Worm (Caenorhabditis elegans): ENCODE data around the gene tbc-13.
A peak's percentile ranks its signal among the peaks of the same experiment; 100 is the strongest.

Gene tbc-13

DNA sequence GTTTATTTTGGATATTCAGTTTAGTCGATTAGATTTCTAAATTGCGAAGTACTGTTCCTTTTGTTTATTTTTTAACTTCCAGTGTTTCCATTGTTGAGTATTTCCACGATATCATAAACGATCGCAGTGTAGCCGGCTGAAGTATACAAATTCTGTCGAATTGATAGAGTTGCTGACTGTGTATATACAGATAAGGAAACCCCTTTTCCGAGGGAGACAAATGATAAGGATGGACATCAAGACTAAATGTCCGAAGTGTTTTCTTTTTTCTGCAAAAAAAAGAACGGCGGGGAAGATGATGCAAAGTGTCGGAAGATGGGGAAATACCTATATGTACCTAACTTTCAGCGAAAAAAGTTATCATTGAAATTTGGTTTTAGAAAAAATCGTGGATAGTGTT, 38.3 kb upstream of the tbc-13 start:
- TF ChIP-seq unc-62 (GFP tag; optimal IDR thresholded peaks at IDR 0.05) (no peak), pqm-1 (tag; optimal IDR thresholded peaks at IDR 0.05) (peak; percentile 17), elt-2 (tag; optimal IDR thresholded peaks at IDR 0.05) (peak; percentile 61), egl-5 (tag; optimal IDR thresholded peaks at IDR 0.05) (no peak), mdl-1 (tag; optimal IDR thresholded peaks at IDR 0.05) (no peak), ztf-11 (tag; optimal IDR thresholded peaks at IDR 0.05) (no peak)

DNA sequence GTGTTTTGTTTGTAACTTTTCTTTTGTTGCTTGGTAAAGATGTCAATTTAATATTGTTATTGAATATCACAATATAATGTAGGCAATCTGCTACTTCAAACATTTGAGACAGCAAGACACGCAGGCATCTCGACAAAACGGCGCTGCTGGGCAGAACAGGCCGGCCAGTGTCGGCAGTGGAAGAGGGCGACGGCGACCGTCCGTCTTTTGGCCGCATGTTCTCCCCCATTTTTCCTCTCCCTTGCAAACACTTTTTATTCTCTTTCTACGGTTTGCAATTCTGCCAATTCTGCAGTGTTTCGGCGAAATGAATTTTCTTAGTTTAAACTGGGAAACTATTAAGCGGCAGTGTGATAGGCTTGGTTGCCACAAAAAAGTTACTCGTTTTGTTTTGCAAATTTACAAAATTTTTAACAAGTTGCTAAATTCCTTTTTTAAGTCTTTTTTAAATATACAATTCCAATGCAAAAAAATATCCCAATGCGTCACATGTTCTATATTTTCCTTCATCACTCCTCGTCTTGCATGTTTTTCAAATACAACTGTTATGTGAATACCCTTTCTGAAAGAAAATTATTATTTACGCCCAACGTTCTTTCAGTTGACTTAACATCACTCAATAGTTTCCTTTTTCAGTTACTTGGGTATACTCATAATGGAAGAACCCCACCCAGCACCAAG, 35.4 kb upstream of the tbc-13 start, which contains the start of gene T18D3.6:
Gene T18D3.6, plus strand, starts transcription at position 631 of the 681 bp plus-strand sequence.
- TF ChIP-seq elt-1 (tag; optimal IDR thresholded peaks at IDR 0.05) (no peak), lin-15B (tag; optimal IDR thresholded peaks at IDR 0.05) (peak; percentile 31), nfya-1 (tag; optimal IDR thresholded peaks at IDR 0.05; ENCODE audit: insufficient read depth) (peak; percentile 34), elt-2 (tag; optimal IDR thresholded peaks at IDR 0.05) (peak; percentile 22), nhr-67 (tag; optimal IDR thresholded peaks at IDR 0.05) (no peak), unc-39 (tag; optimal IDR thresholded peaks at IDR 0.05) (no peak), hmg-11 (tag; optimal IDR thresholded peaks at IDR 0.05) (peak; percentile 52)

DNA sequence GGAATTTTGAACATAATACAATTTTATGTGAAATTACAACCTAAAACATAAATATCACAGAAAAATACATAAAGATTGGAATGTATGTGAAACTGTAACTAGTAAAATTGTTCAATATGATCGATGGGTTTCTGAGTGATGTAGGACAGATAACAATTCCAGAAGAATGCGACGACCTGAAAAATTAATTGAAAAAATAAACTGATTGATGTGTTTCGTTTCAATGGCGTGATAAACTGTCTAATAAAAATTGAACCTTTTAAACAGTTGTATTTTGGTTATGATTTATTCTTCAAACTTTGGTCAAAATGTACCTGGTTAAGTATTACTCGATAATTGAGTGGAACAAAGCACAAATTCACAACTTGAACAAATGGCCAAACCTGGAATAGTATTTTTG, 33.6 kb upstream of the tbc-13 start:
- TF ChIP-seq daf-12 (tag; optimal IDR thresholded peaks at IDR 0.05) (no peak), nhr-11 (tag; optimal IDR thresholded peaks at IDR 0.05) (no peak), elt-3 (tag; optimal IDR thresholded peaks at IDR 0.05) (no peak), tbx-2 (tag; optimal IDR thresholded peaks at IDR 0.05) (no peak), lin-15B (tag; optimal IDR thresholded peaks at IDR 0.05) (no peak), ceh-9 (tag; optimal IDR thresholded peaks at IDR 0.05) (no peak), jun-1 (tag; optimal IDR thresholded peaks at IDR 0.05) (no peak), egl-5 (tag; optimal IDR thresholded peaks at IDR 0.05) (no peak), pha-4 (tag; optimal IDR thresholded peaks at IDR 0.05) (no peak), nhr-77 (tag; optimal IDR thresholded peaks at IDR 0.05) (no peak), unc-62 (GFP tag; optimal IDR thresholded peaks at IDR 0.05) (no peak), ama-1 (optimal IDR thresholded peaks at IDR 0.05) (no peak), aly-2 (tag; optimal IDR thresholded peaks at IDR 0.05) (no peak), skn-1 (tag; optimal IDR thresholded peaks at IDR 0.05) (no peak), nhr-12 (tag; optimal IDR thresholded peaks at IDR 0.05) (no peak), ztf-4 (tag; optimal IDR thresholded peaks at IDR 0.05) (no peak), lin-39 (tag; optimal IDR thresholded peaks at IDR 0.05) (no peak), mdl-1 (tag; optimal IDR thresholded peaks at IDR 0.05) (no peak), elt-1 (tag; optimal IDR thresholded peaks at IDR 0.05) (no peak)

DNA sequence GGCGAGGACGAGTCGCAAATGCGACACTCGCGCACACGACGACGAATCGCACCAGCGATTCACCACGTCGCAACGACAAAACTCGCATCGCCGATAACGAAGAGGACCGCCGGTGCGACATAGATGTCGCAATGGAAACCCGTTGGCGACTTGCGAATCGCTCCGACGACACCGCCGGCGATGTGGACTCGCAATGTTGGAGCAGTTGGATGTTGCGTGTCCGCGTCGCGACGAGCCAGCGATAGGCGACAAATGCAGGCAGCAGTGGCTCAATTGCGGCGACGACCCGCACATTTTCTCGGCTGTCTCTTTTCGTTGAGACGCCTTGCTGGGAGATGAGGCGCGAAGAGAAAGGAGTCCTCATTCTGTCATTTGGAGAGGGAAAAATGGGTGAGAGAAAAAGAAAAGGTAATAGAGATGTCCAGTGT, 32.7 kb upstream of the tbc-13 start:
- peak; percentile 49 for TF ChIP-seq nfya-1 (tag; optimal IDR thresholded peaks at IDR 0.05; ENCODE audit: insufficient read depth)
- TF ChIP-seq fkh-2 (tag; optimal IDR thresholded peaks at IDR 0.05), result no peak
- no peak for TF ChIP-seq nhr-25 (tag; optimal IDR thresholded peaks at IDR 0.05)
- no peak for TF ChIP-seq lsy-12 (tag; optimal IDR thresholded peaks at IDR 0.05)
- TF ChIP-seq ZK546.5 (tag; optimal IDR thresholded peaks at IDR 0.05), result no peak
- TF ChIP-seq ztf-4 (tag; optimal IDR thresholded peaks at IDR 0.05), result no peak
- no peak for TF ChIP-seq tbx-2 (tag; optimal IDR thresholded peaks at IDR 0.05)
- TF ChIP-seq pqm-1 (tag; optimal IDR thresholded peaks at IDR 0.05), result no peak
- TF ChIP-seq nhr-12 (tag; optimal IDR thresholded peaks at IDR 0.05), result no peak
- TF ChIP-seq lin-15B (tag; optimal IDR thresholded peaks at IDR 0.05), result peak; percentile 34
- TF ChIP-seq jun-1 (tag; optimal IDR thresholded peaks at IDR 0.05), result no peak
- TF ChIP-seq egl-5 (tag; optimal IDR thresholded peaks at IDR 0.05), result peak; percentile 28
- peak; percentile 74 for TF ChIP-seq lin-39 (tag; optimal IDR thresholded peaks at IDR 0.05)
- no peak for TF ChIP-seq aly-2 (tag; optimal IDR thresholded peaks at IDR 0.05)
- no peak for TF ChIP-seq ceh-28 (tag; optimal IDR thresholded peaks at IDR 0.05)
- TF ChIP-seq mdl-1 (tag; optimal IDR thresholded peaks at IDR 0.05), result no peak
- TF ChIP-seq unc-62 (GFP tag; optimal IDR thresholded peaks at IDR 0.05), result no peak
- no peak for TF ChIP-seq ztf-11 (tag; optimal IDR thresholded peaks at IDR 0.05)
- TF ChIP-seq ama-1 (optimal IDR thresholded peaks at IDR 0.05), result no peak
- no peak for TF ChIP-seq elt-3 (tag; optimal IDR thresholded peaks at IDR 0.05)
- no peak for TF ChIP-seq snpc-4 (tag; optimal IDR thresholded peaks at IDR 0.05)
- TF ChIP-seq fos-1 (tag; optimal IDR thresholded peaks at IDR 0.05), result no peak
- peak; percentile 37 for TF ChIP-seq hmg-11 (tag; optimal IDR thresholded peaks at IDR 0.05)
- no peak for TF ChIP-seq zag-1 (tag; optimal IDR thresholded peaks at IDR 0.05)
- TF ChIP-seq unc-39 (tag; optimal IDR thresholded peaks at IDR 0.05), result no peak
- peak; percentile 3 for TF ChIP-seq pha-4 (tag; optimal IDR thresholded peaks at IDR 0.05)
- no peak for TF ChIP-seq nhr-76 (tag; optimal IDR thresholded peaks at IDR 0.05)
